Worm (Caenorhabditis elegans) whole organism, late embryonic: Measurements from ENCODE around the gene ptr-18.

ENCODE experiments used
- F13H6.1 ChIP-seq: sonication (generic microtip); optimal IDR thresholded peaks from 2 replicates; lab custom pipeline; 2016; ENCODE audit warnings: missing genetic modification characterization, missing compliant biosample characterization
- K02D7.2 ChIP-seq: sonication (generic microtip); optimal IDR thresholded peaks from 2 replicates; lab custom pipeline; 2017; ENCODE audit warnings: mild to moderate bottlenecking, missing genetic modification characterization, missing compliant biosample characterization
- T23F11.4 ChIP-seq: fragments of 200-800 bp; sonication (Bioruptor generic); optimal IDR thresholded peaks from 2 replicates; lab custom pipeline; 2018; ENCODE audit warnings: mild to moderate bottlenecking, missing genetic modification characterization, missing compliant biosample characterization
- ahr-1 ChIP-seq: sonication (generic microtip); optimal IDR thresholded peaks from 2 replicates; lab custom pipeline; 2016; ENCODE audit warnings: missing genetic modification characterization, missing compliant biosample characterization
- ceh-18 ChIP-seq: sonication (generic microtip); optimal IDR thresholded peaks from 2 replicates; lab custom pipeline; 2016; ENCODE audit warnings: missing genetic modification characterization, missing compliant biosample characterization
- ceh-19 ChIP-seq: fragments of 200-800 bp; sonication (Bioruptor generic); optimal IDR thresholded peaks from 2 replicates; lab custom pipeline; 2018; ENCODE audit warnings: mild to moderate bottlenecking, missing genetic modification characterization, missing compliant biosample characterization
- ceh-2 ChIP-seq: sonication (generic microtip); optimal IDR thresholded peaks from 2 replicates; lab custom pipeline; 2016; ENCODE audit warnings: missing genotype, missing genetic modification characterization, missing compliant biosample characterization
- ceh-30 ChIP-seq: fragments of 150-350 bp; optimal IDR thresholded peaks from 2 replicates; lab custom pipeline; 2014; ENCODE audit warnings: missing biosample characterization, missing genetic modification characterization
- ceh-31 ChIP-seq: sonication (generic microtip); optimal IDR thresholded peaks from 2 replicates; lab custom pipeline; 2016; ENCODE audit warnings: missing genetic modification characterization, missing compliant biosample characterization
- ceh-34 ChIP-seq: sonication (generic microtip); optimal IDR thresholded peaks from 2 replicates; lab custom pipeline; 2016; ENCODE audit warnings: mild to moderate bottlenecking, missing genetic modification characterization, missing compliant biosample characterization
- ceh-45 ChIP-seq: fragments of 200-800 bp; sonication (Bioruptor generic); IDR thresholded peaks from 2 replicates; pipeline ENCODE4 v1.3.6; 2022; ENCODE audit warnings: missing genetic modification reagents, missing genetic modification characterization, missing compliant biosample characterization
- ceh-48 ChIP-seq: sonication (generic microtip); optimal IDR thresholded peaks from 2 replicates; lab custom pipeline; 2016; ENCODE audit warnings: missing genetic modification characterization, inconsistent platforms, missing compliant biosample characterization
- ceh-6 ChIP-seq: fragments of 200-800 bp; sonication (Bioruptor generic); optimal IDR thresholded peaks from 2 replicates; lab custom pipeline; 2018; ENCODE audit warnings: mild to moderate bottlenecking, missing genetic modification characterization, missing compliant biosample characterization
- ceh-9 ChIP-seq: sonication (generic microtip); optimal IDR thresholded peaks from 2 replicates; lab custom pipeline; 2016; ENCODE audit warnings: mild to moderate bottlenecking, missing genetic modification characterization, inconsistent platforms, missing compliant biosample characterization
- dve-1 ChIP-seq: sonication (generic microtip); optimal IDR thresholded peaks from 2 replicates; lab custom pipeline; 2017; ENCODE audit warnings: antibody characterized with exemption, mild to moderate bottlenecking, missing genetic modification characterization, missing compliant biosample characterization
- elt-2 ChIP-seq: sonication (generic microtip); optimal IDR thresholded peaks from 2 replicates; lab custom pipeline; 2016; ENCODE audit warnings: missing genetic modification reagents, missing genetic modification characterization, missing compliant biosample characterization
- eyg-1 ChIP-seq: sonication (generic microtip); optimal IDR thresholded peaks from 2 replicates; lab custom pipeline; 2016; ENCODE audit warnings: missing genotype, missing genetic modification characterization, missing compliant biosample characterization
- fax-1 ChIP-seq: sonication (generic microtip); optimal IDR thresholded peaks from 2 replicates; lab custom pipeline; 2016; ENCODE audit warnings: missing genotype, missing genetic modification characterization, missing compliant biosample characterization
- fkh-10 ChIP-seq: fragments of 150-350 bp; optimal IDR thresholded peaks from 2 replicates; lab custom pipeline; 2014; ENCODE audit warnings: missing biosample characterization, missing genetic modification reagents, missing genetic modification characterization
- hlh-13 ChIP-seq: fragments of 200-800 bp; sonication (Bioruptor generic); optimal IDR thresholded peaks from 2 replicates; lab custom pipeline; 2018; ENCODE audit warnings: mild to moderate bottlenecking, missing genetic modification characterization, missing compliant biosample characterization
- hlh-15 ChIP-seq: sonication (generic microtip); optimal IDR thresholded peaks from 2 replicates; lab custom pipeline; 2016; ENCODE audit warnings: missing genetic modification characterization, missing compliant biosample characterization
- hlh-30 ChIP-seq: sonication (generic microtip); optimal IDR thresholded peaks from 2 replicates; lab custom pipeline; 2017; ENCODE audit warnings: antibody characterized with exemption, missing genetic modification characterization, missing compliant biosample characterization; ENCODE audit not compliant: insufficient read depth
- hlh-8 ChIP-seq: sonication (generic microtip); optimal IDR thresholded peaks from 2 replicates; lab custom pipeline; 2016; ENCODE audit warnings: missing genotype, missing genetic modification characterization, missing compliant biosample characterization
- lin-11 ChIP-seq: fragments of 200-800 bp; sonication (Bioruptor generic); optimal IDR thresholded peaks from 2 replicates; lab custom pipeline; 2018; ENCODE audit warnings: mild to moderate bottlenecking, missing genetic modification characterization, missing compliant biosample characterization
- mec-3 ChIP-seq: sonication (generic microtip); optimal IDR thresholded peaks from 2 replicates; lab custom pipeline; 2016; ENCODE audit warnings: borderline replicate concordance, missing genetic modification characterization, missing compliant biosample characterization
- nhr-11 ChIP-seq: fragments of 150-350 bp; optimal IDR thresholded peaks from 2 replicates; lab custom pipeline; 2014; ENCODE audit warnings: missing biosample characterization, missing genetic modification characterization
- nhr-232 ChIP-seq: sonication (generic microtip); optimal IDR thresholded peaks from 2 replicates; lab custom pipeline; 2016; ENCODE audit warnings: missing genetic modification characterization, missing compliant biosample characterization
- odd-2 ChIP-seq: sonication (generic microtip); optimal IDR thresholded peaks from 2 replicates; lab custom pipeline; 2017; ENCODE audit warnings: antibody characterized with exemption, mild to moderate bottlenecking, missing genetic modification characterization, missing compliant biosample characterization
- pag-3 ChIP-seq: sonication (generic microtip); optimal IDR thresholded peaks from 2 replicates; lab custom pipeline; 2016; ENCODE audit warnings: missing compliant biosample characterization, missing genetic modification characterization, borderline replicate concordance
- pat-9 ChIP-seq: fragments of 200-800 bp; sonication (Bioruptor generic); optimal IDR thresholded peaks from 2 replicates; lab custom pipeline; 2018; ENCODE audit warnings: mild to moderate bottlenecking, missing genetic modification characterization, moderate library complexity, missing compliant biosample characterization
- pha-4 ChIP-seq: fragments of 150-350 bp; optimal IDR thresholded peaks from 2 replicates; lab custom pipeline; 2018; ENCODE audit warnings: missing biosample characterization, missing genetic modification reagents, missing genetic modification characterization
- ref-2 ChIP-seq: sonication (generic microtip); optimal IDR thresholded peaks from 2 replicates; lab custom pipeline; 2016; ENCODE audit warnings: missing genetic modification characterization, missing compliant biosample characterization
- rnt-1 ChIP-seq: sonication (generic microtip); optimal IDR thresholded peaks from 2 replicates; lab custom pipeline; 2016; ENCODE audit warnings: missing genetic modification characterization, missing compliant biosample characterization
- sdc-2 ChIP-seq: sonication (generic microtip); optimal IDR thresholded peaks from 2 replicates; lab custom pipeline; 2016; ENCODE audit warnings: missing genotype, missing genetic modification characterization, missing compliant biosample characterization
- sox-2 ChIP-seq: fragments of 200-800 bp; sonication (Bioruptor generic); IDR thresholded peaks from 2 replicates; pipeline ENCODE4 v1.3.6; 2022; ENCODE audit warnings: missing genetic modification reagents, missing genetic modification characterization, missing compliant biosample characterization
- syd-9 ChIP-seq: sonication (generic microtip); optimal IDR thresholded peaks from 2 replicates; lab custom pipeline; 2016; ENCODE audit warnings: mild to moderate bottlenecking, missing genetic modification characterization, moderate library complexity, missing compliant biosample characterization
- tbx-2 ChIP-seq: sonication (generic microtip); optimal IDR thresholded peaks from 2 replicates; lab custom pipeline; 2016; ENCODE audit warnings: missing genetic modification characterization, missing compliant biosample characterization
- tbx-7 ChIP-seq: sonication (generic microtip); optimal IDR thresholded peaks from 2 replicates; lab custom pipeline; 2016; ENCODE audit warnings: missing genotype, missing genetic modification characterization, missing compliant biosample characterization
- unc-42 ChIP-seq: sonication (generic microtip); optimal IDR thresholded peaks from 2 replicates; lab custom pipeline; 2016; ENCODE audit warnings: missing genotype, missing genetic modification characterization, missing compliant biosample characterization
- unc-55 ChIP-seq: sonication (generic microtip); optimal IDR thresholded peaks from 2 replicates; lab custom pipeline; 2017; ENCODE audit warnings: missing biosample characterization, missing genetic modification reagents, missing genetic modification characterization
- unc-86 ChIP-seq: sonication (generic microtip); optimal IDR thresholded peaks from 2 replicates; lab custom pipeline; 2016; ENCODE audit warnings: missing genetic modification characterization, missing compliant biosample characterization
- zip-5 ChIP-seq: sonication (generic microtip); optimal IDR thresholded peaks from 2 replicates; lab custom pipeline; 2016; ENCODE audit warnings: missing genetic modification characterization, missing compliant biosample characterization

The ptr-18 gene

ce11 chrII:12944587-12945126 is 20.7 kb upstream of the ptr-18 start (continued):
- TF ChIP-seq T23F11.4 (GFP tag; lab: Kevin White, UChicago) (no peak), ceh-34 (tag; lab: Kevin White, UChicago) (peak; percentile 77), sox-2 (GFP tag; lab: Robert Waterston, UW) (peak; percentile 31; the same call in 1 of the 2 replicates), eyg-1 (peak; percentile 62), nhr-11 (no peak), ceh-31 (tag; lab: Kevin White, UChicago) (peak; percentile 74), ceh-2 (peak; percentile 47), elt-2 (tag; lab: Kevin White, UChicago) (peak; percentile 82), odd-2 (tag; lab: Kevin White, UChicago) (no peak), pat-9 (peak; percentile 34), pha-4 (no peak), nhr-232 (tag; lab: Kevin White, UChicago) (peak; percentile 22), K02D7.2 (tag; lab: Kevin White, UChicago) (no peak), ceh-48 (tag; lab: Kevin White, UChicago) (no peak), ceh-30 (tag; lab: Kevin White, UChicago) (no peak), ahr-1 (tag; lab: Kevin White, UChicago) (no peak), tbx-2 (tag; lab: Kevin White, UChicago) (peak; percentile 82), lin-11 (peak; percentile 14), dve-1 (tag; lab: Kevin White, UChicago) (peak; percentile 35), ceh-19 (GFP tag; lab: Kevin White, UChicago) (no peak), unc-86 (tag; lab: Kevin White, UChicago) (no peak), hlh-15 (tag; lab: Kevin White, UChicago) (no peak), hlh-30 (tag; lab: Kevin White, UChicago) (peak; percentile 78), ceh-9 (tag; lab: Kevin White, UChicago) (no peak), mec-3 (tag; lab: Kevin White, UChicago) (no peak), syd-9 (tag; lab: Kevin White, UChicago) (peak; percentile 50), F13H6.1 (tag; lab: Kevin White, UChicago) (peak; percentile 37), zip-5 (no peak), hlh-8 (tag; lab: Kevin White, UChicago) (peak; percentile 25), fax-1 (tag; lab: Kevin White, UChicago) (no peak)

ce11 chrII:12948158-12948557 is 17.2 kb upstream of the ptr-18 start, which contains the start of gene F58G1.7:
Gene F58G1.7 (minus strand): TSS chrII:12948258.
- TF ChIP-seq ahr-1 (tag; lab: Kevin White, UChicago), result no peak
- TF ChIP-seq ceh-6 (GFP tag; lab: Kevin White, UChicago), result no peak
- no peak for TF ChIP-seq zip-5
- no peak for TF ChIP-seq hlh-13 (GFP tag; lab: Kevin White, UChicago)
- no peak for TF ChIP-seq ceh-45
- no peak for TF ChIP-seq ceh-18 (tag; lab: Kevin White, UChicago)
- TF ChIP-seq syd-9 (tag; lab: Kevin White, UChicago), result no peak
- no peak for TF ChIP-seq sdc-2 (tag; lab: Kevin White, UChicago)
- no peak for TF ChIP-seq K02D7.2 (tag; lab: Kevin White, UChicago)

- TF ChIP-seq ceh-45 (no peak), tbx-7 (no peak), fkh-10 (no peak), rnt-1 (tag; lab: Kevin White, UChicago) (peak; percentile 43), pag-3 (tag; lab: Kevin White, UChicago) (no peak), tbx-2 (tag; lab: Kevin White, UChicago) (peak; percentile 35), fax-1 (tag; lab: Kevin White, UChicago) (no peak), ceh-18 (tag; lab: Kevin White, UChicago) (peak; percentile 9), elt-2 (tag; lab: Kevin White, UChicago) (peak; percentile 6), ref-2 (no peak), ceh-31 (tag; lab: Kevin White, UChicago) (peak; percentile 0), unc-55 (GFP tag; lab: Kevin White, UChicago) (peak; percentile 67), ceh-2 (no peak), unc-42 (tag; lab: Kevin White, UChicago) (no peak)
Measured at ce11 chrII:12953297-12953696, 12.0 kb upstream of the ptr-18 start.
